Worm (Caenorhabditis elegans) whole organism, L3 larva: ENCODE results near the gene F45E6.1.

Experiments
- R02D3.7 ChIP-seq: fragments of 150-350 bp; optimal IDR thresholded peaks from 2 replicates; lab custom pipeline; 2014; ENCODE audit warnings: missing biosample characterization, missing genetic modification characterization
- ZK546.5 ChIP-seq: sonication (generic microtip); optimal IDR thresholded peaks from 2 replicates; lab custom pipeline; 2017; ENCODE audit warnings: missing biosample characterization, missing genetic modification characterization
- aly-2 ChIP-seq: fragments of 150-350 bp; optimal IDR thresholded peaks from 2 replicates; lab custom pipeline; 2014; ENCODE audit warnings: missing biosample characterization, missing genetic modification characterization
- ama-1 ChIP-seq: fragments of 150-350 bp; optimal IDR thresholded peaks from 2 replicates; lab custom pipeline; 2018
- ceh-16 ChIP-seq: sonication (generic microtip); optimal IDR thresholded peaks from 2 replicates; lab custom pipeline; 2017; ENCODE audit warnings: missing biosample characterization, missing genetic modification characterization
- ceh-28 ChIP-seq: fragments of 150-350 bp; optimal IDR thresholded peaks from 2 replicates; lab custom pipeline; 2014; ENCODE audit warnings: missing biosample characterization, missing genetic modification reagents, missing genetic modification characterization
- ceh-82 ChIP-seq: fragments of 150-350 bp; optimal IDR thresholded peaks from 2 replicates; lab custom pipeline; 2014; ENCODE audit warnings: missing biosample characterization, missing genetic modification characterization
- ceh-9 ChIP-seq: sonication (generic microtip); optimal IDR thresholded peaks from 2 replicates; lab custom pipeline; 2018; ENCODE audit warnings: missing biosample characterization, missing genetic modification characterization
- daf-12 ChIP-seq: fragments of 150-350 bp; optimal IDR thresholded peaks from 2 replicates; lab custom pipeline; 2014; ENCODE audit warnings: missing biosample characterization, missing genetic modification reagents, missing genetic modification characterization
- egl-27 ChIP-seq: sonication (generic microtip); optimal IDR thresholded peaks from 4 replicates; lab custom pipeline; 2017; ENCODE audit warnings: missing biosample characterization, missing genetic modification reagents, missing genetic modification characterization
- egl-5 ChIP-seq: fragments of 150-350 bp; optimal IDR thresholded peaks from 2 replicates; lab custom pipeline; 2017; ENCODE audit warnings: missing biosample characterization, missing genetic modification reagents, missing genetic modification characterization, inconsistent platforms
- elt-1 ChIP-seq: fragments of 150-350 bp; optimal IDR thresholded peaks from 2 replicates; lab custom pipeline; 2014; ENCODE audit warnings: missing biosample characterization, missing genetic modification characterization
- elt-2 ChIP-seq: sonication (generic microtip); optimal IDR thresholded peaks from 2 replicates; lab custom pipeline; 2016; ENCODE audit warnings: missing genetic modification reagents, mild to moderate bottlenecking, missing genetic modification characterization, missing compliant biosample characterization
- elt-3 ChIP-seq, 3 experiments: fragments of 150-350 bp in 1 of 3; sonication (generic microtip) in 2 of 3; optimal IDR thresholded peaks; 2 replicates in 2 of 3; 4 replicates in 1 of 3; lab custom pipeline; 2014 to 2017; ENCODE audit warnings: missing biosample characterization in 3 of 3, missing genetic modification characterization in 3 of 3
- eor-1 ChIP-seq, 2 experiments: fragments of 150-350 bp; optimal IDR thresholded peaks; 2 replicates each; lab custom pipeline; 2014 to 2018; ENCODE audit warnings: missing biosample characterization in 2 of 2, missing genetic modification characterization in 2 of 2
- fkh-10 ChIP-seq: sonication (generic microtip); optimal IDR thresholded peaks from 2 replicates; lab custom pipeline; 2017; ENCODE audit warnings: missing biosample characterization, missing genetic modification reagents, missing genetic modification characterization
- fkh-2 ChIP-seq: fragments of 150-350 bp; optimal IDR thresholded peaks from 2 replicates; lab custom pipeline; 2014; ENCODE audit warnings: missing biosample characterization, missing genetic modification reagents, missing genetic modification characterization
- fos-1 ChIP-seq: fragments of 150-350 bp; optimal IDR thresholded peaks from 2 replicates; lab custom pipeline; 2014; ENCODE audit warnings: missing biosample characterization, missing genetic modification characterization
- hmg-11 ChIP-seq: sonication (generic microtip); optimal IDR thresholded peaks from 2 replicates; lab custom pipeline; 2016; ENCODE audit warnings: missing genetic modification characterization, missing compliant biosample characterization
- jun-1 ChIP-seq: fragments of 150-350 bp; optimal IDR thresholded peaks from 2 replicates; lab custom pipeline; 2014; ENCODE audit warnings: missing biosample characterization, missing genetic modification reagents, missing genetic modification characterization
- lin-15B ChIP-seq: fragments of 150-350 bp; optimal IDR thresholded peaks from 2 replicates; lab custom pipeline; 2014; ENCODE audit warnings: missing biosample characterization, missing genetic modification characterization
- lin-39 ChIP-seq: fragments of 150-350 bp; optimal IDR thresholded peaks from 2 replicates; lab custom pipeline; 2018; ENCODE audit warnings: missing biosample characterization, missing genetic modification reagents, missing genetic modification characterization
- lsy-12 ChIP-seq: sonication (generic microtip); optimal IDR thresholded peaks from 2 replicates; lab custom pipeline; 2016; ENCODE audit warnings: mild to moderate bottlenecking, missing genetic modification characterization, missing compliant biosample characterization
- mdl-1 ChIP-seq: fragments of 150-350 bp; optimal IDR thresholded peaks from 2 replicates; lab custom pipeline; 2014; ENCODE audit warnings: missing biosample characterization, missing genetic modification characterization
- mml-1 ChIP-seq: fragments of 150-350 bp; sonication (generic microtip); optimal IDR thresholded peaks from 3 replicates; lab custom pipeline; 2014; ENCODE audit warnings: missing biosample characterization, missing genetic modification characterization
- nfya-1 ChIP-seq: sonication (generic microtip); optimal IDR thresholded peaks from 2 replicates; lab custom pipeline; 2017; ENCODE audit warnings: missing genetic modification characterization, mild to moderate bottlenecking, missing compliant biosample characterization, antibody characterized with exemption, moderate library complexity; ENCODE audit not compliant: insufficient read depth
- nhr-11 ChIP-seq: fragments of 150-350 bp; optimal IDR thresholded peaks from 2 replicates; lab custom pipeline; 2014; ENCODE audit warnings: missing biosample characterization, missing genetic modification characterization
- nhr-12 ChIP-seq: fragments of 150-350 bp; optimal IDR thresholded peaks from 2 replicates; lab custom pipeline; 2014; ENCODE audit warnings: missing biosample characterization, missing genetic modification characterization
- nhr-23 ChIP-seq: fragments of 150-350 bp; optimal IDR thresholded peaks from 2 replicates; lab custom pipeline; 2014; ENCODE audit warnings: missing biosample characterization, missing genetic modification reagents, missing genetic modification characterization
- nhr-237 ChIP-seq: fragments of 150-350 bp; optimal IDR thresholded peaks from 2 replicates; lab custom pipeline; 2014; ENCODE audit warnings: missing biosample characterization, missing genetic modification characterization
- nhr-25 ChIP-seq: sonication (generic microtip); optimal IDR thresholded peaks from 2 replicates; lab custom pipeline; 2017; ENCODE audit warnings: missing biosample characterization, missing genetic modification characterization
- nhr-28 ChIP-seq: fragments of 150-350 bp; optimal IDR thresholded peaks from 2 replicates; lab custom pipeline; 2014; ENCODE audit warnings: missing biosample characterization, missing genetic modification characterization
- nhr-43 ChIP-seq: sonication (generic microtip); optimal IDR thresholded peaks from 2 replicates; lab custom pipeline; 2016; ENCODE audit warnings: mild to moderate bottlenecking, missing genetic modification characterization, missing compliant biosample characterization; ENCODE audit not compliant: poor library complexity, severe bottlenecking
- nhr-67 ChIP-seq: fragments of 150-350 bp; optimal IDR thresholded peaks from 2 replicates; lab custom pipeline; 2014; ENCODE audit warnings: missing biosample characterization, missing genetic modification characterization
- nhr-76 ChIP-seq: fragments of 150-350 bp; sonication (generic microtip); optimal IDR thresholded peaks from 5 replicates; lab custom pipeline; 2014; ENCODE audit warnings: missing biosample characterization, missing genetic modification characterization
- nhr-77 ChIP-seq: fragments of 150-350 bp; optimal IDR thresholded peaks from 2 replicates; lab custom pipeline; 2014; ENCODE audit warnings: missing biosample characterization, missing genetic modification characterization
- pha-4 ChIP-seq: fragments of 150-350 bp; optimal IDR thresholded peaks from 2 replicates; lab custom pipeline; 2014; ENCODE audit warnings: missing biosample characterization, missing genetic modification reagents, missing genetic modification characterization
- pqm-1 ChIP-seq: fragments of 150-350 bp; optimal IDR thresholded peaks from 2 replicates; lab custom pipeline; 2017; ENCODE audit warnings: missing biosample characterization, missing genetic modification characterization, inconsistent platforms
- sea-2 ChIP-seq: fragments of 150-350 bp; sonication (generic microtip); optimal IDR thresholded peaks from 4 replicates; lab custom pipeline; 2014; ENCODE audit warnings: missing biosample characterization, missing genetic modification reagents, missing genetic modification characterization
- skn-1 ChIP-seq: fragments of 150-350 bp; optimal IDR thresholded peaks from 2 replicates; lab custom pipeline; 2014; ENCODE audit warnings: missing biosample characterization, missing genetic modification characterization
- snpc-4 ChIP-seq: fragments of 150-350 bp; optimal IDR thresholded peaks from 2 replicates; lab custom pipeline; 2014; ENCODE audit warnings: missing biosample characterization, missing genetic modification characterization
- tbx-2 ChIP-seq: sonication (generic microtip); optimal IDR thresholded peaks from 2 replicates; lab custom pipeline; 2016; ENCODE audit warnings: mild to moderate bottlenecking, missing genetic modification characterization, missing compliant biosample characterization
- unc-39 ChIP-seq: sonication (generic microtip); optimal IDR thresholded peaks from 4 replicates; lab custom pipeline; 2017; ENCODE audit warnings: missing biosample characterization, missing genetic modification characterization
- unc-62 ChIP-seq: fragments of 150-350 bp; sonication (generic microtip); optimal IDR thresholded peaks from 4 replicates; lab custom pipeline; 2014; ENCODE audit warnings: missing biosample characterization, missing genetic modification reagents, missing genetic modification characterization
- zag-1 ChIP-seq: fragments of 150-350 bp; optimal IDR thresholded peaks from 2 replicates; lab custom pipeline; 2014; ENCODE audit warnings: missing biosample characterization, missing genetic modification characterization
- ztf-11 ChIP-seq: fragments of 150-350 bp; optimal IDR thresholded peaks from 2 replicates; lab custom pipeline; 2014; ENCODE audit warnings: missing biosample characterization, missing genetic modification characterization
- ztf-4 ChIP-seq: fragments of 150-350 bp; optimal IDR thresholded peaks from 2 replicates; lab custom pipeline; 2014; ENCODE audit warnings: missing biosample characterization, missing genetic modification characterization

The F45E6.1 gene

DNA sequence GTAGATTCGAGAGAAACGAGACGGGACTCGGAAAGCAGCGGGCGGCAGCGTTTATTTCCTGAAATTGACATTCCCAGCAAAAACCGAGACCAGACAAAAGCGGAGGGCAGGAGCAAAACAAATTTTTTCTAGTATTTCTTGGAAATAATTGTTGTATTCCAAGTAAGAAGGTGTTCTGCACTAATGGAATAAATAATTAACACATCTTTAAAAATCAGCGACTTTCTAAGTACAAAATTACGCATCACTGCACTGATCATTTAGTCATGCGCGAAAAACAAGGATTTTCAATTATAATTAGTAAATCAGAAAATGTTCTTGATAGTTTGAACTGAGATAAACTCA lies 39.2 kb upstream of the F45E6.1 start:
- TF ChIP-seq nhr-77 = no peak
- no peak for TF ChIP-seq fos-1 (tag; lab: Kevin White, UChicago)
- TF ChIP-seq ama-1 = peak; percentile 47
- no peak for TF ChIP-seq jun-1 (tag; lab: Kevin White, UChicago)

DNA sequence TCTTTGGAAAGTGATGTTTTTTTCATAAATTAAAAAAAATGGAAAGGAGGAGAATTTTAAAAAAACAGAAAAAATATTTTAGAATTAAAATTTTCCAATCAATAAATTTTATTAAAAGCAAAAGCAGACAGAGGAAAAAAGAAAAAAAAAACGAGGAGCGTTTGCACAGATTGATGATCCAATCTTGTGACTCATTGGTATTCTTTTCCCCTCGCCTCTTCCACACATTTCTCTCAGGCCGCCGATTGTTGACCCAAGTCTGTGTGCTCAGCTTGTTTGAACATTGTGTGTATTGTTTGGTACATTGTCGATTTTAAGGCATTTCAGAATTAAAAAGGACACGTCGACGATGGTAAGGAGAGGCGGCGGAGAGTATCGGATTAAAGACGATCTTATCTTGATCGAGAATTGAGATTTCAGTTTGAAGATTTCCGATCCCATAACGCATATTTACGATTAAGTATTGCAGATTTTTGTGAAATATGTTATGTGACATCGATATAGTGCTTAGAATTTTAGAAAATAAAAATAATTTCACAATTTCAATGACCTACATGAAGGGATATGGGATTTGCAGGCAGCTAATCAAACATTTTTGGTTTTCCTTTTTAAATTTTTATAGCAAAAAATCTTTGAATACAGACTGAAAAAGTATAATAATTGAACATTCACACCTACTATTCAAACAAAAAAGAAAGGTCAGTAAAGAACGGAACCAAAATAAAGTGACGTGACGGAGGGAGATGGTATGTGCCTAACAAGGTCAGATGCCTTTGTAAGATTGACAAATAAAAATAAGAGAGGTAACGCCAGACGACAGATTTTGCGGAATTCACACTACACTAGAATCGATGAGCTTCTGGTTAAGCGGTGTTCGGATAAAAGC lies 38.6 kb upstream of the F45E6.1 start:
- TF ChIP-seq jun-1 (tag; lab: Kevin White, UChicago) = no peak
- no peak for TF ChIP-seq sea-2 (GFP tag; lab: Kevin White, UChicago)
- TF ChIP-seq nhr-43 = no peak
- peak; percentile 6 for TF ChIP-seq egl-27 (tag; lab: Kevin White, UChicago)
- TF ChIP-seq ZK546.5 (tag; lab: Kevin White, UChicago) = no peak
- TF ChIP-seq daf-12 (tag; lab: Kevin White, UChicago) = no peak
- no peak for TF ChIP-seq tbx-2 (tag; lab: Kevin White, UChicago)
- TF ChIP-seq nhr-76 (tag; lab: Kevin White, UChicago) = no peak
- no peak for TF ChIP-seq nhr-28 (tag; lab: Kevin White, UChicago)
- TF ChIP-seq elt-1 (tag; lab: Kevin White, UChicago) = peak; percentile 91
- no peak for TF ChIP-seq fos-1 (tag; lab: Kevin White, UChicago)
- TF ChIP-seq nhr-67 = no peak
- no peak for TF ChIP-seq lin-39 (tag; lab: Kevin White, UChicago)
- TF ChIP-seq snpc-4 (tag; lab: Kevin White, UChicago) = no peak
- peak; percentile 91 for TF ChIP-seq pha-4
- no peak for TF ChIP-seq skn-1 (tag; lab: Kevin White, UChicago)
- TF ChIP-seq lsy-12 (tag; lab: Kevin White, UChicago) = no peak
- no peak for TF ChIP-seq nhr-12 (tag; lab: Kevin White, UChicago)
- TF ChIP-seq fkh-10 = no peak
- no peak for TF ChIP-seq aly-2
- no peak for TF ChIP-seq nhr-11 (tag; lab: Kevin White, UChicago)
- TF ChIP-seq nhr-77 = no peak
- no peak for TF ChIP-seq unc-39 (tag; lab: Kevin White, UChicago)
- TF ChIP-seq ceh-82 (tag; lab: Kevin White, UChicago) = no peak
- TF ChIP-seq ama-1 = no peak
- TF ChIP-seq nhr-237 (tag; lab: Kevin White, UChicago) = no peak
- TF ChIP-seq nhr-23 = peak; percentile 31
- no peak for TF ChIP-seq unc-62 (GFP tag; lab: Kevin White, UChicago)
- TF ChIP-seq R02D3.7 (tag; lab: Kevin White, UChicago) = no peak
- no peak for TF ChIP-seq ceh-28 (tag; lab: Kevin White, UChicago)
- TF ChIP-seq ztf-11 = no peak
- no peak for TF ChIP-seq lin-15B (tag; lab: Kevin White, UChicago)
- no peak for TF ChIP-seq elt-3 (tag; optimal IDR thresholded peaks at IDR 0.05; lab: Kevin White, UChicago)
- no peak for TF ChIP-seq fkh-2 (tag; lab: Kevin White, UChicago)
- TF ChIP-seq ceh-9 (tag; lab: Kevin White, UChicago) = no peak
- no peak for TF ChIP-seq mml-1 (tag; lab: Kevin White, UChicago)
- peak; percentile 56 for TF ChIP-seq nhr-25 (tag; lab: Kevin White, UChicago)
- no peak for TF ChIP-seq ztf-4 (tag; lab: Kevin White, UChicago)
- TF ChIP-seq nfya-1 (tag; lab: Kevin White, UChicago) = no peak
- TF ChIP-seq hmg-11 (tag; lab: Kevin White, UChicago) = peak; percentile 27
- no peak for TF ChIP-seq mdl-1 (tag; lab: Kevin White, UChicago)
- no peak for TF ChIP-seq zag-1
- TF ChIP-seq eor-1 (tag; optimal IDR thresholded peaks at IDR 0.05; lab: Kevin White, UChicago) = no peak
- no peak for TF ChIP-seq elt-2 (tag; lab: Kevin White, UChicago)
- TF ChIP-seq pqm-1 (tag; lab: Kevin White, UChicago) = no peak
- no peak for TF ChIP-seq egl-5 (tag; lab: Kevin White, UChicago)
- TF ChIP-seq ceh-16 (tag; lab: Kevin White, UChicago) = no peak
